Worm (Caenorhabditis elegans): Measurements from ENCODE around the gene Y48D7A.1.

- TF ChIP-seq tbx-37 (GFP tag; conservative IDR thresholded peaks at IDR 0.05) (no peak), ceh-36 (tag; optimal IDR thresholded peaks at IDR 0.05) (no peak), tra-4 (tag; optimal IDR thresholded peaks at IDR 0.05) (no peak), flt-1 (GFP tag; IDR thresholded peaks at IDR 0.05) (no peak), tbx-11 (GFP tag; IDR thresholded peaks at IDR 0.05) (no peak), ama-1 (optimal IDR thresholded peaks at IDR 0.05) (no peak)
These were observed 46.8 kb downstream of the Y48D7A.1 start for ce11 chrX:3056098-3056497.

Data from whole organism, early embryonic.